Fruit fly (Drosophila melanogaster): ENCODE data around the gene CG34308.

DNA sequence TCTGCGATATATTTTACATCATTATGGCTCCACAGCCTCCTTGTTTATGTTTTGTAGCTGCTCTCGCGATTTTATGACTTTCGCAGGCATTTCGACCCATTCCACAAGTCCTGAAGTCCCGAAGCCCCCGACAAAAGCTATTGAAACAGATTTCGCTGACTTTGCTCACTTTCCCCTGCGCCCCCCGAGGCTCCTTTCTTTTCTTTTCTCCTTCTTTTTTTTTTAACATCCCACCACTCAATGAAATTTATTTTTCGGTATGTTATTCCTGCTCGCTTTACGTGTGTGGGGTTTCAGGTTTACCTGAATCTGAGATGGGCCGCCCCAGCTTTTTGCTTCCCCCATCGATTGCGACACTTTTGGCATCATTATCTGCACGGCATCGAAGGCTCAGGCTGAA is 6.7 kb upstream of the CG34308 start:
- TF ChIP-seq Sin3A (optimal IDR thresholded peaks at IDR 0.05) (no peak), psq (optimal IDR thresholded peaks at IDR 0.05) (no peak), h (optimal IDR thresholded peaks at IDR 0.05) (no peak)

Measured in Kc167 (cell line).